Worm (Caenorhabditis elegans): ENCODE data around the gene oac-50.

DNA sequence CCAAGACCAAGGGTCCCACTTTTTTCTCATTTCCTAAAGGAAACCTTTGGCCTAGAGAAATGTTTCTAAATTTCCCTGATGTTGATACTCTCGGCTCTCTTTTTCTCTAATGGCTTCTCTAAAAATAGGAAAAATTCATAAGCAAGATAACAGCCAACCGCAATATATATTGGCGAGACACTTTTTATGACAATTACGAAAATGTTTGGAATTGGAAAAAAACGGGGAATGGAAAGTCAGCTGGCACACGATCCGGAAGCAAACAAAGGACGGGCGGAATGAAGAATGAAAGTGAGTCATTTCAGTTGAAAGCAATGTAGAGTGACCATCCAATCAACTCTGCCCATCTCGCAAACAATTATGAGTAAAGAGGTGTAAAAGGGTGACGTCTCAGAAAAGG is 8.1 kb upstream of the oac-50 start:
- no peak for TF ChIP-seq R02D3.7 (tag; optimal IDR thresholded peaks at IDR 0.05)
- TF ChIP-seq zip-2 (tag; optimal IDR thresholded peaks at IDR 0.05) = no peak
- no peak for TF ChIP-seq D1046.2 (GFP tag; IDR thresholded peaks at IDR 0.05)
- no peak for TF ChIP-seq mep-1 (tag; optimal IDR thresholded peaks at IDR 0.05)
- no peak for TF ChIP-seq F26F4.8 (GFP tag; conservative IDR thresholded peaks at IDR 0.05)
- TF ChIP-seq spr-3 (GFP tag; optimal IDR thresholded peaks at IDR 0.05) = no peak
- no peak for TF ChIP-seq nhr-6 (tag; optimal IDR thresholded peaks at IDR 0.05)
